Worm (Caenorhabditis elegans) whole organism, L4 larva: Measurements from ENCODE around the gene octr-1.

Experiments
- ama-1 ChIP-seq: fragments of 150-350 bp; optimal IDR thresholded peaks from 2 replicates; lab custom pipeline; 2014; ENCODE audit warnings: inconsistent platforms, mixed read lengths
- hlh-30 ChIP-seq: sonication (generic microtip); optimal IDR thresholded peaks from 2 replicates; lab custom pipeline; 2017; ENCODE audit warnings: antibody characterized with exemption, mild to moderate bottlenecking, missing genetic modification characterization, missing compliant biosample characterization; ENCODE audit not compliant: insufficient read depth
- lir-3 ChIP-seq: sonication (generic microtip); optimal IDR thresholded peaks from 2 replicates; lab custom pipeline; 2016; ENCODE audit warnings: mild to moderate bottlenecking, missing genetic modification characterization, missing compliant biosample characterization
- nhr-11 ChIP-seq: fragments of 150-350 bp; optimal IDR thresholded peaks from 2 replicates; lab custom pipeline; 2014; ENCODE audit warnings: missing biosample characterization, missing genetic modification characterization
- nhr-25 ChIP-seq: sonication (generic microtip); optimal IDR thresholded peaks from 2 replicates; lab custom pipeline; 2017; ENCODE audit warnings: missing genetic modification characterization, mild to moderate bottlenecking, missing compliant biosample characterization, antibody characterized with exemption, moderate library complexity, borderline replicate concordance; ENCODE audit not compliant: insufficient read depth
- nhr-28 ChIP-seq: fragments of 150-350 bp; optimal IDR thresholded peaks from 2 replicates; lab custom pipeline; 2014; ENCODE audit warnings: missing biosample characterization, missing genetic modification characterization
- nhr-42 ChIP-seq: fragments of 200-800 bp; sonication (Bioruptor generic); IDR thresholded peaks from 2 replicates; pipeline ENCODE4 v1.3.6; 2022; ENCODE audit warnings: missing genetic modification characterization, missing compliant biosample characterization
- saeg-2 ChIP-seq: fragments of 200-800 bp; sonication (Bioruptor generic); IDR thresholded peaks from 2 replicates; pipeline ENCODE4 v1.3.6; 2022; ENCODE audit warnings: missing genetic modification reagents, missing genetic modification characterization, missing compliant biosample characterization
- unc-62 ChIP-seq, 3 experiments: fragments of 150-350 bp in 1 of 3; sonication (generic microtip); optimal IDR thresholded peaks in 2 of 3; peaks in 1 of 3; 1 replicate in 1 of 3; 2 replicates in 2 of 3; lab custom pipeline; 2014 to 2017; ENCODE audit warnings: missing biosample characterization in 3 of 3, missing genetic modification characterization in 3 of 3, missing genetic modification reagents in 3 of 3, missing genotype in 1 of 3
- zfp-2 ChIP-seq: sonication (generic microtip); optimal IDR thresholded peaks from 2 replicates; lab custom pipeline; 2016; ENCODE audit warnings: mild to moderate bottlenecking, missing genetic modification characterization, missing compliant biosample characterization
- zip-2 ChIP-seq: fragments of 150-350 bp; optimal IDR thresholded peaks from 2 replicates; lab custom pipeline; 2014; ENCODE audit warnings: missing biosample characterization, missing genetic modification characterization

ce11 chrX:5655601-5656000 is 44.5 kb upstream of the octr-1 start:
- TF ChIP-seq saeg-2 (GFP tag; lab: Robert Waterston, UW) (no peak), hlh-30 (tag; lab: Kevin White, UChicago) (no peak), nhr-25 (tag; lab: Kevin White, UChicago) (no peak), zip-2 (tag; lab: Kevin White, UChicago) (no peak), ama-1 (lab: Kevin White, UChicago) (no peak), nhr-42 (GFP tag; lab: Robert Waterston, UW) (no peak), nhr-11 (no peak), lir-3 (tag; lab: Kevin White, UChicago) (no peak), unc-62 (GFP tag; optimal IDR thresholded peaks at IDR 0.05 in 1 of 2; lab: Kevin White, UChicago) (no peak), unc-62 (tag; optimal IDR thresholded peaks at IDR 0.05; lab: Kevin White, UChicago) (no peak), zfp-2 (tag; lab: Kevin White, UChicago) (no peak), nhr-28 (tag; lab: Kevin White, UChicago) (no peak)
